Fruit fly (Drosophila melanogaster): ENCODE measurements around the gene Hmx.

Hmx gene

dm6 chr3R:17558630-17559029 is at the start of gene Hmx:
Gene Hmx, plus strand, starts transcription at chr3R:17558930.
- TF ChIP-seq CG1832 (GFP tag; optimal IDR thresholded peaks at IDR 0.05): peak; percentile 52
- no peak for TF ChIP-seq Hr3 (GFP tag; optimal IDR thresholded peaks at IDR 0.05)
- TF ChIP-seq Nf-YB (GFP tag; optimal IDR thresholded peaks at IDR 0.05): peak; percentile 94
- TF ChIP-seq Chrac-16 (GFP tag; optimal IDR thresholded peaks at IDR 0.05): no peak
- peak; percentile 17; the same call in 1 of the 3 replicates for TF ChIP-seq CG2199 (GFP tag; IDR thresholded peaks at IDR 0.05)
- TF ChIP-seq CG43689 (GFP tag; IDR thresholded peaks at IDR 0.05): no peak
- peak; percentile 55 to 71 for TF ChIP-seq Trl (optimal IDR thresholded peaks at IDR 0.05)
- no peak for TF ChIP-seq Trl (GFP tag; optimal IDR thresholded peaks at IDR 0.05)
- no peak for TF ChIP-seq GATAe (GFP tag; conservative IDR thresholded peaks at IDR 0.05)
- TF ChIP-seq nerfin-1 (tag; optimal IDR thresholded peaks at IDR 0.05): peak; percentile 10
- peak; percentile 57 for TF ChIP-seq pfk (GFP tag; optimal IDR thresholded peaks at IDR 0.05)
- TF ChIP-seq Nf-YC (tag; optimal IDR thresholded peaks at IDR 0.05): peak; percentile 93
- TF ChIP-seq cad (GFP tag; optimal IDR thresholded peaks at IDR 0.05): peak; percentile 8
- peak; percentile 16; the same call in 1 of the 3 replicates for TF ChIP-seq zen2 (GFP tag; IDR thresholded peaks at IDR 0.05; ENCODE audit: partially characterized antibody)
- TF ChIP-seq seq (GFP tag; IDR thresholded peaks at IDR 0.05): peak; percentile 91
- peak; percentile 79 for TF ChIP-seq cg (GFP tag; optimal IDR thresholded peaks at IDR 0.05)

dm6 chr3R:17526059-17526592 is 32.6 kb upstream of the Hmx start:
- TF ChIP-seq CG3847 (GFP tag; IDR thresholded peaks at IDR 0.05) (peak; percentile 48; the same call in 1 of the 2 replicates), CG10543 (GFP tag; optimal IDR thresholded peaks at IDR 0.05) (peak; percentile 15), Antp (GFP tag; optimal IDR thresholded peaks at IDR 0.05) (no peak), Hr51 (GFP tag; optimal IDR thresholded peaks at IDR 0.05) (peak; percentile 35 to 46), HLH3B (GFP tag; IDR thresholded peaks at IDR 0.05) (peak; percentile 31; the same call in 1 of the 2 replicates), Xbp1 (GFP tag; optimal IDR thresholded peaks at IDR 0.05) (peak; percentile 27), Six4 (GFP tag; optimal IDR thresholded peaks at IDR 0.05) (no peak), ftz-f1 (GFP tag; optimal IDR thresholded peaks at IDR 0.05) (no peak), Meics (GFP tag; optimal IDR thresholded peaks at IDR 0.05) (peak; percentile 75), mirr (GFP tag; optimal IDR thresholded peaks at IDR 0.05) (no peak), fd3F (GFP tag; optimal IDR thresholded peaks at IDR 0.05) (no peak), CG12659 (GFP tag; optimal IDR thresholded peaks at IDR 0.05) (peak; percentile 37), CG11723 (GFP tag; optimal IDR thresholded peaks at IDR 0.05) (no peak), CG34224 (GFP tag; IDR thresholded peaks at IDR 0.05; ENCODE audit: partially characterized antibody) (no peak), Atf6 (GFP tag; IDR thresholded peaks at IDR 0.05) (0 out of 2 replicates have a peak, but pooled peaks have one; percentile 22), CG9215 (GFP tag; IDR thresholded peaks at IDR 0.05) (peak; percentile 29; the same call in 1 of the 2 replicates), lilli (GFP tag; optimal IDR thresholded peaks at IDR 0.05) (peak; percentile 49), Eip74EF (GFP tag; optimal IDR thresholded peaks at IDR 0.05) (no peak), gro (GFP tag; optimal IDR thresholded peaks at IDR 0.05) (peak; percentile 15), hth (optimal IDR thresholded peaks at IDR 0.05) (no peak), Sox102F (GFP tag; optimal IDR thresholded peaks at IDR 0.05) (peak; percentile 45), CG16779 (GFP tag; IDR thresholded peaks at IDR 0.05) (no peak), CG14050 (GFP tag; IDR thresholded peaks at IDR 0.05) (no peak), CG11695 (GFP tag; IDR thresholded peaks at IDR 0.05) (peak; percentile 42; the same call in 1 of the 3 replicates), CG3995 (GFP tag; optimal IDR thresholded peaks at IDR 0.05) (no peak), ttk (GFP tag; IDR thresholded peaks at IDR 0.05) (0 out of 2 replicates have a peak, but pooled peaks have one; percentile 36), CG9817 (tag; optimal IDR thresholded peaks at IDR 0.05) (peak; percentile 45), CG7839 (tag; optimal IDR thresholded peaks at IDR 0.05) (peak; percentile 62), CG17328 (GFP tag; IDR thresholded peaks at IDR 0.05) (no peak), Hmr (GFP tag; optimal IDR thresholded peaks at IDR 0.05) (peak; percentile 82), bowl (GFP tag; IDR thresholded peaks at IDR 0.05) (no peak), dpn (GFP tag; optimal IDR thresholded peaks at IDR 0.05) (peak in 1 of 2 experiments; percentile 19), Hsf (GFP tag; optimal IDR thresholded peaks at IDR 0.05) (peak; percentile 15), CG7271 (tag; optimal IDR thresholded peaks at IDR 0.05) (no peak)
